Fruit fly (Drosophila melanogaster) whole organism, pupa: ENCODE data around the gene nompC.

Source experiments
- CG10348 ChIP-seq: fragments of 200-800 bp; sonication (Bioruptor generic); IDR thresholded peaks from 2 replicates; pipeline ENCODE4 v1.3.6; 2022; ENCODE audit warnings: missing biosample characterization, missing genetic modification characterization
- CG13204 ChIP-seq: fragments of 200-800 bp; sonication (Bioruptor generic); optimal IDR thresholded peaks from 2 replicates; lab custom pipeline; 2018; ENCODE audit warnings: missing biosample characterization, mild to moderate bottlenecking, missing genetic modification characterization, moderate library complexity
- CG14655 ChIP-seq: fragments of 200-800 bp; sonication (Bioruptor generic); optimal IDR thresholded peaks from 3 replicates; lab custom pipeline; 2017; ENCODE audit warnings: mild to moderate bottlenecking, missing biosample characterization, missing genetic modification reagents, missing genetic modification characterization
- CG32121 ChIP-seq: fragments of 200-800 bp; sonication (Bioruptor generic); IDR thresholded peaks from 2 replicates; pipeline ENCODE4 v1.3.6; 2022; ENCODE audit warnings: missing biosample characterization, missing genetic modification characterization
- CG34367 ChIP-seq: fragments of 200-800 bp; sonication (Bioruptor generic); optimal IDR thresholded peaks from 2 replicates; lab custom pipeline; 2018; ENCODE audit warnings: missing biosample characterization, mild to moderate bottlenecking, missing genetic modification characterization
- CG8159 ChIP-seq: fragments of 200-800 bp; sonication (Bioruptor generic); optimal IDR thresholded peaks from 3 replicates; lab custom pipeline; 2018; ENCODE audit warnings: missing biosample characterization, mild to moderate bottlenecking, missing genetic modification characterization, moderate library complexity
- D1 ChIP-seq: fragments of 200-800 bp; sonication (Bioruptor generic); optimal IDR thresholded peaks from 2 replicates; lab custom pipeline; 2018; ENCODE audit warnings: missing biosample characterization, mild to moderate bottlenecking, missing genetic modification characterization, moderate library complexity
- EcR ChIP-seq: fragments of 200-800 bp; sonication (Bioruptor generic); optimal IDR thresholded peaks from 3 replicates; lab custom pipeline; 2019; ENCODE audit warnings: missing biosample characterization, missing genetic modification characterization, mild to moderate bottlenecking, moderate library complexity, missing genetic modification reagents
- Pif1A ChIP-seq: fragments of 200-800 bp; sonication (Bioruptor generic); optimal IDR thresholded peaks from 3 replicates; lab custom pipeline; 2016; ENCODE audit warnings: missing biosample characterization, missing genetic modification characterization
- gl ChIP-seq: fragments of 200-800 bp; sonication (Bioruptor generic); optimal IDR thresholded peaks from 2 replicates; lab custom pipeline; 2018; ENCODE audit warnings: missing biosample characterization, mild to moderate bottlenecking, missing genetic modification characterization

- TF ChIP-seq CG34367 (no peak), CG8159 (no peak), D1 (tag; lab: Kevin White, UChicago) (peak; percentile 64), CG13204 (GFP tag; lab: Kevin White, UChicago) (no peak), EcR (no peak), CG10348 (GFP tag; lab: Robert Waterston, UW) (no peak), gl (tag; lab: Kevin White, UChicago) (no peak), CG32121 (no peak), Pif1A (GFP tag; lab: Kevin White, UChicago) (no peak), CG14655 (GFP tag; lab: Kevin White, UChicago) (no peak)
Measured at dm6 chr2L:5403552-5404330, 57.7 kb downstream of the nompC start, which contains the start of gene H15.
